Fruit fly (Drosophila melanogaster): Measurements from ENCODE around the gene CG17219.
A peak's percentile ranks its signal among the peaks of the same experiment; 100 is the strongest.

CG17219 gene

dm6 chr2L:3039774-3040173 is 10.7 kb downstream of the CG17219 start, which contains the start of the genes cnir and CG17221 (continued):
- TF ChIP-seq BEAF-32 (GFP tag; optimal IDR thresholded peaks at IDR 0.05): peak; percentile 72
- peak; percentile 77 for TF ChIP-seq lab (GFP tag; optimal IDR thresholded peaks at IDR 0.05)
- TF ChIP-seq CG13894 (tag; optimal IDR thresholded peaks at IDR 0.05): peak; percentile 66
- peak; percentile 43 for TF ChIP-seq scrt (GFP tag; optimal IDR thresholded peaks at IDR 0.05)
- peak; percentile 74 for TF ChIP-seq NC2β (GFP tag; optimal IDR thresholded peaks at IDR 0.05)
- peak; percentile 85 for TF ChIP-seq CG13624 (GFP tag; optimal IDR thresholded peaks at IDR 0.05)
- peak; percentile 88 for TF ChIP-seq CG4617 (GFP tag; optimal IDR thresholded peaks at IDR 0.05; ENCODE audit: borderline replicate concordance)
- no peak for TF ChIP-seq Poxn (GFP tag; IDR thresholded peaks at IDR 0.05)
- no peak for TF ChIP-seq trh (GFP tag; optimal IDR thresholded peaks at IDR 0.05)
- TF ChIP-seq ssp (GFP tag; IDR thresholded peaks at IDR 0.05): peak; percentile 35; the same call in 1 of the 2 replicates
- TF ChIP-seq CG7357 (GFP tag; IDR thresholded peaks at IDR 0.05): no peak
- TF ChIP-seq gcm2 (GFP tag; optimal IDR thresholded peaks at IDR 0.05): peak; percentile 53
- peak; percentile 50; the same call in 1 of the 2 replicates for TF ChIP-seq CG16779 (GFP tag; IDR thresholded peaks at IDR 0.05)
- TF ChIP-seq CG43689 (GFP tag; IDR thresholded peaks at IDR 0.05): no peak
- TF ChIP-seq CG13296 (GFP tag; optimal IDR thresholded peaks at IDR 0.05): peak; percentile 63
- peak; percentile 62 for TF ChIP-seq Dad (GFP tag; optimal IDR thresholded peaks at IDR 0.05)
- TF ChIP-seq CG11247 (GFP tag; IDR thresholded peaks at IDR 0.05): no peak
- TF ChIP-seq CG34376 (GFP tag; optimal IDR thresholded peaks at IDR 0.05): peak; percentile 59
- TF ChIP-seq gfzf (GFP tag; optimal IDR thresholded peaks at IDR 0.05): peak; percentile 75
- peak; percentile 56 for TF ChIP-seq mirr (GFP tag; optimal IDR thresholded peaks at IDR 0.05)
- TF ChIP-seq CG9215 (GFP tag; IDR thresholded peaks at IDR 0.05): peak; percentile 36
- TF ChIP-seq unc-4 (GFP tag; IDR thresholded peaks at IDR 0.05; ENCODE audit: partially characterized antibody): peak; percentile 67; the same call in 1 of the 2 replicates
- no peak for TF ChIP-seq CG15479 (GFP tag; optimal IDR thresholded peaks at IDR 0.05)
- no peak for TF ChIP-seq pita (GFP tag; optimal IDR thresholded peaks at IDR 0.05)
- peak; percentile 39 for TF ChIP-seq CG12104 (GFP tag; optimal IDR thresholded peaks at IDR 0.05)
- no peak for TF ChIP-seq CG5180 (GFP tag; optimal IDR thresholded peaks at IDR 0.05)
- TF ChIP-seq phol (tag; optimal IDR thresholded peaks at IDR 0.05): peak; percentile 73
- TF ChIP-seq ttk (GFP tag; IDR thresholded peaks at IDR 0.05): peak; percentile 69; the same call in 1 of the 2 replicates
- peak; percentile 71 to 90 for TF ChIP-seq Pdp1 (GFP tag; optimal IDR thresholded peaks at IDR 0.05)
- TF ChIP-seq fd3F (GFP tag; optimal IDR thresholded peaks at IDR 0.05): peak; percentile 58
- TF ChIP-seq CG3726 (GFP tag; IDR thresholded peaks at IDR 0.05): no peak
- no peak for TF ChIP-seq grn (GFP tag; optimal IDR thresholded peaks at IDR 0.05)
- TF ChIP-seq CG2129 (GFP tag; IDR thresholded peaks at IDR 0.05; ENCODE audit: partially characterized antibody): no peak
- peak; percentile 43 for TF ChIP-seq CG3838 (GFP tag; optimal IDR thresholded peaks at IDR 0.05)
- TF ChIP-seq CG8478 (optimal IDR thresholded peaks at IDR 0.05): no peak
- TF ChIP-seq CG2116 (GFP tag; optimal IDR thresholded peaks at IDR 0.05): peak; percentile 92
- TF ChIP-seq eve (GFP tag; optimal IDR thresholded peaks at IDR 0.05): no peak
- TF ChIP-seq CG1603 (tag; optimal IDR thresholded peaks at IDR 0.05): peak; percentile 72
- no peak for TF ChIP-seq CG1024 (GFP tag; IDR thresholded peaks at IDR 0.05)
- TF ChIP-seq CG4730 (GFP tag; IDR thresholded peaks at IDR 0.05): no peak
- TF ChIP-seq Tbp (GFP tag; optimal IDR thresholded peaks at IDR 0.05): no peak
- peak; percentile 53 for TF ChIP-seq CG34224 (GFP tag; IDR thresholded peaks at IDR 0.05; ENCODE audit: partially characterized antibody)
- no peak for TF ChIP-seq gt (GFP tag; IDR thresholded peaks at IDR 0.05)
- TF ChIP-seq pnt (GFP tag; optimal IDR thresholded peaks at IDR 0.05): peak; percentile 41
- TF ChIP-seq B-H1 (GFP tag; IDR thresholded peaks at IDR 0.05): no peak
- TF ChIP-seq Atf-2 (GFP tag; optimal IDR thresholded peaks at IDR 0.05): peak; percentile 51
- peak; percentile 17 for TF ChIP-seq CG12744 (GFP tag; optimal IDR thresholded peaks at IDR 0.05)
- peak; percentile 71 for TF ChIP-seq CG10543 (GFP tag; optimal IDR thresholded peaks at IDR 0.05)
- TF ChIP-seq CG14965 (GFP tag; optimal IDR thresholded peaks at IDR 0.05; ENCODE audit: borderline replicate concordance): no peak
- TF ChIP-seq ara (GFP tag; IDR thresholded peaks at IDR 0.05): 0 out of 2 replicates have a peak, but pooled peaks have one; percentile 12
- TF ChIP-seq E2f1 (GFP tag; IDR thresholded peaks at IDR 0.05): no peak

Measured in whole organism, embryonic.